Fruit fly (Drosophila melanogaster) whole organism, embryonic: ENCODE data around the gene Nopp140.

Source experiments
- Ada2b ChIP-seq: fragments of 200-800 bp; sonication (Bioruptor generic); IDR thresholded peaks from 2 replicates; pipeline ENCODE4 v1.3.6; 2022; ENCODE audit warnings: missing biosample characterization, missing genetic modification characterization
- Adf1 ChIP-seq: fragments of 200-800 bp; sonication (Bioruptor generic); IDR thresholded peaks from 2 replicates; pipeline ENCODE4 v1.3.6; 2022; ENCODE audit warnings: missing biosample characterization, missing genetic modification characterization
- CG10431 ChIP-seq: fragments of 200-800 bp; sonication (Bioruptor generic); optimal IDR thresholded peaks from 3 replicates; lab custom pipeline; 2018; ENCODE audit warnings: missing biosample characterization, mild to moderate bottlenecking, missing genetic modification characterization
- CG10462 ChIP-seq: fragments of 200-800 bp; sonication (Bioruptor generic); optimal IDR thresholded peaks from 2 replicates; lab custom pipeline; 2016; ENCODE audit warnings: missing biosample characterization, missing genetic modification characterization
- CG10979 ChIP-seq: fragments of 200-800 bp; sonication (Bioruptor generic); optimal IDR thresholded peaks from 2 replicates; lab custom pipeline; 2018; ENCODE audit warnings: missing biosample characterization, mild to moderate bottlenecking, missing genetic modification characterization, moderate library complexity
- CG12219 ChIP-seq: fragments of 200-800 bp; sonication (Bioruptor generic); optimal IDR thresholded peaks from 3 replicates; lab custom pipeline; 2018; ENCODE audit warnings: missing biosample characterization, mild to moderate bottlenecking, missing genetic modification characterization
- CG13296 ChIP-seq: fragments of 200-800 bp; sonication (Bioruptor generic); optimal IDR thresholded peaks from 3 replicates; lab custom pipeline; 2018; ENCODE audit warnings: missing biosample characterization, mild to moderate bottlenecking, missing genetic modification characterization
- CG13624 ChIP-seq: fragments of 200-800 bp; sonication (Bioruptor generic); optimal IDR thresholded peaks from 2 replicates; lab custom pipeline; 2016; ENCODE audit warnings: missing biosample characterization, missing genetic modification characterization
- CG13894 ChIP-seq: fragments of 200-800 bp; sonication (Bioruptor generic); optimal IDR thresholded peaks from 3 replicates; lab custom pipeline; 2018; ENCODE audit warnings: missing biosample characterization, mild to moderate bottlenecking, missing genetic modification characterization, moderate library complexity
- CG16779 ChIP-seq: fragments of 200-800 bp; sonication (Bioruptor generic); IDR thresholded peaks from 2 replicates; pipeline ENCODE4 v1.3.6; 2022; ENCODE audit warnings: missing biosample characterization, missing genetic modification characterization
- CG18262 ChIP-seq: fragments of 200-800 bp; optimal IDR thresholded peaks from 3 replicates; lab custom pipeline; 2019; ENCODE audit warnings: missing biosample characterization, mild to moderate bottlenecking, missing genetic modification characterization, moderate library complexity
- CG2129 ChIP-seq: fragments of 200-800 bp; sonication (Bioruptor generic); IDR thresholded peaks from 2 replicates; pipeline ENCODE4 v1.3.6; 2022; ENCODE audit warnings: missing biosample characterization, missing genetic modification characterization; ENCODE audit not compliant: partially characterized antibody
- CG2712 ChIP-seq: fragments of 200-800 bp; optimal IDR thresholded peaks from 3 replicates; lab custom pipeline; 2019; ENCODE audit warnings: missing biosample characterization, mild to moderate bottlenecking, missing genetic modification characterization, moderate library complexity
- CG33213 ChIP-seq: fragments of 200-800 bp; sonication (Bioruptor generic); optimal IDR thresholded peaks from 3 replicates; lab custom pipeline; 2016; ENCODE audit warnings: missing biosample characterization, missing genetic modification characterization
- CG4404 ChIP-seq: fragments of 200-800 bp; sonication (Bioruptor generic); IDR thresholded peaks from 2 replicates; pipeline ENCODE4 v1.3.6; 2022; ENCODE audit warnings: missing biosample characterization, missing genetic modification characterization
- CG4820 ChIP-seq: fragments of 200-800 bp; sonication (Bioruptor generic); optimal IDR thresholded peaks from 3 replicates; lab custom pipeline; 2016; ENCODE audit warnings: missing biosample characterization, missing genetic modification characterization
- CG6254 ChIP-seq: fragments of 200-800 bp; sonication (Bioruptor generic); optimal IDR thresholded peaks from 3 replicates; lab custom pipeline; 2017; ENCODE audit warnings: mild to moderate bottlenecking, missing biosample characterization, missing genetic modification reagents, missing genetic modification characterization
- CG6854 ChIP-seq: fragments of 200-800 bp; sonication (Bioruptor generic); optimal IDR thresholded peaks from 3 replicates; lab custom pipeline; 2017; ENCODE audit warnings: missing biosample characterization, mild to moderate bottlenecking, missing genetic modification characterization
- CG7745 ChIP-seq: fragments of 200-800 bp; sonication (Bioruptor generic); optimal IDR thresholded peaks from 2 replicates; lab custom pipeline; 2018; ENCODE audit warnings: missing biosample characterization, mild to moderate bottlenecking, missing genetic modification characterization, moderate library complexity
- CG7928 ChIP-seq: fragments of 200-800 bp; sonication (Bioruptor generic); optimal IDR thresholded peaks from 2 replicates; lab custom pipeline; 2017; ENCODE audit warnings: missing biosample characterization, mild to moderate bottlenecking, missing genetic modification characterization
- CkIIα-i1 ChIP-seq: fragments of 200-800 bp; sonication (Bioruptor generic); IDR thresholded peaks from 2 replicates; pipeline ENCODE4 v1.3.6; 2022; ENCODE audit warnings: missing biosample characterization, missing genetic modification characterization
- D19A ChIP-seq: fragments of 200-800 bp; optimal IDR thresholded peaks from 3 replicates; lab custom pipeline; 2019; ENCODE audit warnings: missing biosample characterization, mild to moderate bottlenecking, missing genetic modification characterization, moderate library complexity
- Dek ChIP-seq: fragments of 200-800 bp; sonication (Bioruptor generic); optimal IDR thresholded peaks from 3 replicates; lab custom pipeline; 2019; ENCODE audit warnings: missing biosample characterization, mild to moderate bottlenecking, missing genetic modification characterization, moderate library complexity
- Doc3 ChIP-seq: fragments of 200-800 bp; sonication (Bioruptor generic); IDR thresholded peaks from 3 replicates; pipeline ENCODE4 v1.3.6; 2022; ENCODE audit warnings: missing biosample characterization, missing genetic modification characterization; ENCODE audit not compliant: partially characterized antibody
- E2f2 ChIP-seq: fragments of 200-800 bp; sonication (Bioruptor generic); IDR thresholded peaks from 2 replicates; pipeline ENCODE4 v1.3.6; 2022; ENCODE audit warnings: missing biosample characterization, missing genetic modification characterization
- ERR ChIP-seq: fragments of 200-800 bp; sonication (Bioruptor generic); optimal IDR thresholded peaks from 2 replicates; lab custom pipeline; 2016; ENCODE audit warnings: missing biosample characterization, missing genetic modification characterization
- Fer1 ChIP-seq: fragments of 200-800 bp; sonication (Bioruptor generic); optimal IDR thresholded peaks from 2 replicates; lab custom pipeline; 2017; ENCODE audit warnings: missing biosample characterization, mild to moderate bottlenecking, missing genetic modification characterization
- Mes4 ChIP-seq: fragments of 200-800 bp; sonication (Bioruptor generic); optimal IDR thresholded peaks from 2 replicates; lab custom pipeline; 2016; ENCODE audit warnings: missing biosample characterization, missing genetic modification characterization
- NFAT ChIP-seq: fragments of 200-800 bp; sonication (Bioruptor generic); IDR thresholded peaks from 2 replicates; pipeline ENCODE4 v1.3.6; 2022; ENCODE audit warnings: missing biosample characterization, missing genetic modification characterization
- Nf-YA ChIP-seq: fragments of 200-800 bp; sonication (Bioruptor generic); IDR thresholded peaks from 2 replicates; pipeline ENCODE4 v1.3.6; 2022; ENCODE audit warnings: missing biosample characterization, missing genetic modification characterization
- Xbp1 ChIP-seq: fragments of 200-800 bp; sonication (Bioruptor generic); optimal IDR thresholded peaks from 3 replicates; lab custom pipeline; 2016; ENCODE audit warnings: missing biosample characterization, mild to moderate bottlenecking, missing genetic modification characterization
- amos ChIP-seq: fragments of 200-800 bp; sonication (Bioruptor generic); IDR thresholded peaks from 2 replicates; pipeline ENCODE4 v1.3.6; 2022; ENCODE audit warnings: missing biosample characterization, missing genetic modification characterization; ENCODE audit not compliant: partially characterized antibody
- ap ChIP-seq: fragments of 200-800 bp; sonication (Bioruptor generic); IDR thresholded peaks from 2 replicates; pipeline ENCODE4 v1.3.6; 2022; ENCODE audit warnings: missing biosample characterization, missing genetic modification characterization
- ash1 ChIP-seq: fragments of 200-800 bp; sonication (Bioruptor generic); optimal IDR thresholded peaks from 2 replicates; lab custom pipeline; 2018; ENCODE audit warnings: missing biosample characterization, mild to moderate bottlenecking, missing genetic modification characterization
- bowl ChIP-seq: fragments of 200-800 bp; sonication (Bioruptor generic); IDR thresholded peaks from 2 replicates; pipeline ENCODE4 v1.3.6; 2022; ENCODE audit warnings: missing biosample characterization, missing genetic modification characterization
- cas ChIP-seq: fragments of 200-800 bp; sonication (Bioruptor generic); IDR thresholded peaks from 2 replicates; pipeline ENCODE4 v1.3.6; 2022; ENCODE audit warnings: missing biosample characterization, missing genetic modification characterization
- caup ChIP-seq: fragments of 200-800 bp; sonication (Bioruptor generic); optimal IDR thresholded peaks from 3 replicates; lab custom pipeline; 2017; ENCODE audit warnings: missing biosample characterization, mild to moderate bottlenecking, missing genetic modification characterization, moderate library complexity; ENCODE audit not compliant: severe bottlenecking
- crc ChIP-seq: fragments of 200-800 bp; sonication (Bioruptor generic); optimal IDR thresholded peaks from 2 replicates; lab custom pipeline; 2016; ENCODE audit warnings: missing biosample characterization, missing genetic modification characterization
- dati ChIP-seq: fragments of 200-800 bp; sonication (Bioruptor generic); IDR thresholded peaks from 2 replicates; pipeline ENCODE4 v1.3.6; 2022; ENCODE audit warnings: missing biosample characterization, missing genetic modification characterization
- dm ChIP-seq: fragments of 200-800 bp; sonication (Bioruptor generic); optimal IDR thresholded peaks from 3 replicates; lab custom pipeline; 2016; ENCODE audit warnings: missing biosample characterization, missing genetic modification characterization
- dmrt11E ChIP-seq: fragments of 200-800 bp; sonication (Bioruptor generic); optimal IDR thresholded peaks from 3 replicates; lab custom pipeline; 2018; ENCODE audit warnings: missing biosample characterization, mild to moderate bottlenecking, missing genetic modification characterization, moderate library complexity
- grau ChIP-seq: fragments of 200-800 bp; optimal IDR thresholded peaks from 3 replicates; lab custom pipeline; 2019; ENCODE audit warnings: missing biosample characterization, mild to moderate bottlenecking, missing genetic modification characterization, moderate library complexity
- gro ChIP-seq: fragments of 200-800 bp; sonication (Bioruptor generic); optimal IDR thresholded peaks from 2 replicates; lab custom pipeline; 2016; ENCODE audit warnings: missing biosample characterization, missing genetic modification characterization
- lilli ChIP-seq: fragments of 200-800 bp; sonication (Bioruptor generic); optimal IDR thresholded peaks from 3 replicates; lab custom pipeline; 2016; ENCODE audit warnings: missing biosample characterization, missing genetic modification characterization
- nerfin-1 ChIP-seq: fragments of 200-800 bp; sonication (Bioruptor generic); optimal IDR thresholded peaks from 3 replicates; lab custom pipeline; 2019; ENCODE audit warnings: missing biosample characterization, mild to moderate bottlenecking, missing genetic modification characterization, moderate library complexity
- pita ChIP-seq: fragments of 200-800 bp; sonication (Bioruptor generic); optimal IDR thresholded peaks from 2 replicates; lab custom pipeline; 2017; ENCODE audit warnings: missing biosample characterization, mild to moderate bottlenecking, missing genetic modification characterization
- sens ChIP-seq: fragments of 200-800 bp; sonication (Bioruptor generic); peaks from one replicate; lab custom pipeline; 2016; ENCODE audit warnings: missing biosample characterization, missing genetic modification characterization
- trem ChIP-seq: fragments of 200-800 bp; optimal IDR thresholded peaks from 3 replicates; lab custom pipeline; 2019; ENCODE audit warnings: missing biosample characterization, mild to moderate bottlenecking, missing genetic modification characterization, moderate library complexity
- trh ChIP-seq: fragments of 200-800 bp; sonication (Bioruptor generic); optimal IDR thresholded peaks from 2 replicates; lab custom pipeline; 2016; ENCODE audit warnings: missing biosample characterization, missing genetic modification characterization
- wdn ChIP-seq: fragments of 200-800 bp; sonication (Bioruptor generic); IDR thresholded peaks from 2 replicates; pipeline ENCODE4 v1.3.6; 2022; ENCODE audit warnings: missing biosample characterization, missing genetic modification characterization
- yki ChIP-seq: fragments of >200 bp; optimal IDR thresholded peaks from 3 replicates; lab custom pipeline; 2018

Gene Nopp140

dm6 chr3L:21880398-21880810 is 47.8 kb downstream of the Nopp140 start (continued):
- TF ChIP-seq CG2129 (GFP tag; lab: Robert Waterston, UW), result 0 out of 2 replicates have a peak, but pooled peaks have one; percentile 17
- TF ChIP-seq dmrt11E (tag; lab: Kevin White, UChicago), result peak; percentile 97
- peak; percentile 93 for TF ChIP-seq gro (GFP tag; lab: Kevin White, UChicago)
- TF ChIP-seq Adf1, result peak; percentile 81
- TF ChIP-seq amos (GFP tag; lab: Robert Waterston, UW), result peak; percentile 43; the same call in 1 of the 2 replicates
- peak; percentile 97 for TF ChIP-seq NFAT (GFP tag; lab: Robert Waterston, UW)
- TF ChIP-seq trem, result peak; percentile 88
- TF ChIP-seq CG12219 (GFP tag; lab: Kevin White, UChicago), result peak; percentile 94
- peak; percentile 86 for TF ChIP-seq CG13894 (tag; lab: Kevin White, UChicago)
- peak; percentile 93 for TF ChIP-seq Dek (tag; lab: Kevin White, UChicago)
- peak; percentile 98 for TF ChIP-seq ap
- TF ChIP-seq Ada2b (GFP tag; lab: Robert Waterston, UW), result peak; percentile 97
- peak; percentile 83 for TF ChIP-seq E2f2 (GFP tag; lab: Robert Waterston, UW)
- peak; percentile 98 for TF ChIP-seq CG2712
- peak; percentile 93 for TF ChIP-seq nerfin-1 (tag; lab: Kevin White, UChicago)
- TF ChIP-seq caup, result peak; percentile 95
- peak; percentile 83 for TF ChIP-seq CG13296 (GFP tag; lab: Kevin White, UChicago)
- peak; percentile 74 for TF ChIP-seq ash1 (GFP tag; lab: Kevin White, UChicago)
- peak; percentile 93 for TF ChIP-seq trh (GFP tag; lab: Kevin White, UChicago)
- TF ChIP-seq Mes4 (GFP tag; lab: Kevin White, UChicago), result peak; percentile 97
- TF ChIP-seq CG4404 (GFP tag; lab: Robert Waterston, UW), result peak; percentile 99
- TF ChIP-seq D19A (tag; lab: Kevin White, UChicago), result peak; percentile 93
- peak; percentile 96 for TF ChIP-seq crc
- peak; percentile 95 for TF ChIP-seq ERR (GFP tag; lab: Kevin White, UChicago)
- TF ChIP-seq lilli (GFP tag; lab: Kevin White, UChicago), result peak; percentile 99
- TF ChIP-seq CkIIα-i1 (GFP tag; lab: Robert Waterston, UW), result peak; percentile 82; the same call in 1 of the 2 replicates
- peak; percentile 94 for TF ChIP-seq grau (tag; lab: Kevin White, UChicago)
- peak; percentile 96 for TF ChIP-seq CG4820 (GFP tag; lab: Kevin White, UChicago)
- peak; percentile 94 for TF ChIP-seq CG16779 (GFP tag; lab: Robert Waterston, UW)
- TF ChIP-seq dati (GFP tag; lab: Robert Waterston, UW), result peak; percentile 97
- peak; percentile 94 for TF ChIP-seq dm (GFP tag; lab: Kevin White, UChicago)
- TF ChIP-seq Xbp1, result peak; percentile 98
- TF ChIP-seq bowl, result peak; percentile 94
- peak; percentile 91 for TF ChIP-seq Fer1 (GFP tag; lab: Kevin White, UChicago)
- TF ChIP-seq pita (GFP tag; lab: Kevin White, UChicago), result no peak
- TF ChIP-seq CG10431, result peak; percentile 50
- TF ChIP-seq CG7745, result peak; percentile 79
- no peak for TF ChIP-seq Doc3 (GFP tag; lab: Robert Waterston, UW)
- TF ChIP-seq CG10979 (tag; lab: Kevin White, UChicago), result peak; percentile 96
- peak; percentile 71 for TF ChIP-seq CG6854
- TF ChIP-seq yki (lab: Kevin White, UChicago), result peak; percentile 90
- TF ChIP-seq cas, result peak; percentile 92
- peak; percentile 96 for TF ChIP-seq wdn (GFP tag; lab: Robert Waterston, UW)
- TF ChIP-seq CG33213 (GFP tag; lab: Kevin White, UChicago), result peak; percentile 95
- peak; percentile 71 for TF ChIP-seq CG7928
- TF ChIP-seq CG10462, result peak; percentile 94
- TF ChIP-seq sens (GFP tag; lab: Kevin White, UChicago), result peak; percentile 100
- peak; percentile 88 for TF ChIP-seq CG6254 (GFP tag; lab: Kevin White, UChicago)
- TF ChIP-seq CG18262, result peak; percentile 97
- TF ChIP-seq Nf-YA (GFP tag; lab: Robert Waterston, UW), result peak; percentile 96
- TF ChIP-seq CG13624 (GFP tag; lab: Kevin White, UChicago), result peak; percentile 96
